Fruit fly (Drosophila melanogaster) whole organism, embryonic: ENCODE data around the gene CG31068.

Experiments used
- CG13287 ChIP-seq: fragments of 200-800 bp; sonication (Bioruptor generic); IDR thresholded peaks from 2 replicates; pipeline ENCODE4 v1.3.6; 2022; ENCODE audit warnings: missing biosample characterization, missing genetic modification characterization; ENCODE audit not compliant: partially characterized antibody
- E2f1 ChIP-seq: fragments of 200-800 bp; sonication (Bioruptor generic); IDR thresholded peaks from 2 replicates; pipeline ENCODE4 v1.3.6; 2022; ENCODE audit warnings: missing biosample characterization, missing genetic modification characterization
- HLH54F ChIP-seq: fragments of 200-800 bp; sonication (Bioruptor generic); optimal IDR thresholded peaks from 3 replicates; lab custom pipeline; 2016; ENCODE audit warnings: missing biosample characterization, missing genetic modification characterization
- Rx ChIP-seq: fragments of 200-800 bp; sonication (Bioruptor generic); IDR thresholded peaks from 2 replicates; pipeline ENCODE4 v1.3.6; 2022; ENCODE audit warnings: missing biosample characterization, missing genetic modification characterization
- disco-r ChIP-seq: fragments of 200-800 bp; sonication (Bioruptor generic); optimal IDR thresholded peaks from 2 replicates; lab custom pipeline; 2016; ENCODE audit warnings: missing biosample characterization, missing genetic modification characterization
- ro ChIP-seq: fragments of 200-800 bp; sonication (Bioruptor generic); IDR thresholded peaks from 2 replicates; pipeline ENCODE4 v1.3.6; 2022; ENCODE audit warnings: missing biosample characterization, missing genetic modification characterization

DNA sequence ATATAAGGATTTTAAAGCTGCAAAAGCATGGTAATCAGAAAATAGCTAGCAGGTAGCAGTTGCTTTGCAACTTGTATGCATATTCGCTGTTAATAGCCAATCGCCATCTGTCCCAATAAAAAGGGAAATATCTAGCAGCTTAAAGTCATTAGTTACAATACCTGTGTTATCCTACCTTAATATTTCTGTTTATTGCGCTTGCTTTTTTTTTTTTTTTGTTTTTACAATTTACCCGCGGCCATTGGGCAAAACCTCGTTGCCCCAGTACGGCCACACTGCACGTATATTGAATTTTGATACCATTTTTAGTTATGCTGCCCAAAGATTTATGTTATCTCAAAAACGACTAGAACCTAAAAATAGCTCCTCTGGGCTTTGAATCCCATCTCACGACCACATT, 38.7 kb downstream of the CG31068 start:
- TF ChIP-seq HLH54F (GFP tag; lab: Kevin White, UChicago) = no peak
- TF ChIP-seq ro = no peak
- TF ChIP-seq disco-r (GFP tag; lab: Kevin White, UChicago) = no peak
- no peak for TF ChIP-seq CG13287 (GFP tag; lab: Robert Waterston, UW)
- TF ChIP-seq E2f1 = no peak
- TF ChIP-seq Rx (GFP tag; lab: Robert Waterston, UW) = no peak
